Fruit fly (Drosophila melanogaster) whole organism, pupa: ENCODE results near the gene Rtnl1.

Experiments used
- CG10348 ChIP-seq: fragments of 200-800 bp; sonication (Bioruptor generic); IDR thresholded peaks from 2 replicates; pipeline ENCODE4 v1.3.6; 2022; ENCODE audit warnings: missing biosample characterization, missing genetic modification characterization
- CG12605 ChIP-seq: fragments of 200-800 bp; sonication (Bioruptor generic); IDR thresholded peaks from 2 replicates; pipeline ENCODE4 v1.3.6; 2022; ENCODE audit warnings: missing biosample characterization, missing genetic modification characterization
- CG13204 ChIP-seq: fragments of 200-800 bp; sonication (Bioruptor generic); optimal IDR thresholded peaks from 2 replicates; lab custom pipeline; 2018; ENCODE audit warnings: missing biosample characterization, mild to moderate bottlenecking, missing genetic modification characterization, moderate library complexity
- CG14655 ChIP-seq: fragments of 200-800 bp; sonication (Bioruptor generic); optimal IDR thresholded peaks from 3 replicates; lab custom pipeline; 2017; ENCODE audit warnings: mild to moderate bottlenecking, missing biosample characterization, missing genetic modification reagents, missing genetic modification characterization
- CG15710 ChIP-seq: fragments of 200-800 bp; sonication (Bioruptor generic); optimal IDR thresholded peaks from 2 replicates; lab custom pipeline; 2018; ENCODE audit warnings: missing biosample characterization, mild to moderate bottlenecking, missing genetic modification characterization, moderate library complexity
- CG17806 ChIP-seq: fragments of 200-800 bp; sonication (Bioruptor generic); optimal IDR thresholded peaks from 2 replicates; lab custom pipeline; 2018; ENCODE audit warnings: missing biosample characterization, mild to moderate bottlenecking, missing genetic modification characterization, moderate library complexity
- CG32121 ChIP-seq: fragments of 200-800 bp; sonication (Bioruptor generic); IDR thresholded peaks from 2 replicates; pipeline ENCODE4 v1.3.6; 2022; ENCODE audit warnings: missing biosample characterization, missing genetic modification characterization
- CG34367 ChIP-seq: fragments of 200-800 bp; sonication (Bioruptor generic); optimal IDR thresholded peaks from 2 replicates; lab custom pipeline; 2018; ENCODE audit warnings: missing biosample characterization, mild to moderate bottlenecking, missing genetic modification characterization
- CG4496 ChIP-seq: fragments of 200-800 bp; sonication (Bioruptor generic); IDR thresholded peaks from 3 replicates; pipeline ENCODE4 v1.3.6; 2022; ENCODE audit warnings: missing biosample characterization, missing genetic modification characterization
- CG8159 ChIP-seq: fragments of 200-800 bp; sonication (Bioruptor generic); optimal IDR thresholded peaks from 3 replicates; lab custom pipeline; 2018; ENCODE audit warnings: missing biosample characterization, mild to moderate bottlenecking, missing genetic modification characterization, moderate library complexity
- CG8301 ChIP-seq: fragments of 200-800 bp; sonication (Bioruptor generic); optimal IDR thresholded peaks from 2 replicates; lab custom pipeline; 2018; ENCODE audit warnings: missing biosample characterization, mild to moderate bottlenecking, missing genetic modification characterization
- CG9948 ChIP-seq: fragments of 200-800 bp; sonication (Bioruptor generic); optimal IDR thresholded peaks from 2 replicates; lab custom pipeline; 2018; ENCODE audit warnings: missing biosample characterization, mild to moderate bottlenecking, missing genetic modification characterization, moderate library complexity
- D1 ChIP-seq: fragments of 200-800 bp; sonication (Bioruptor generic); optimal IDR thresholded peaks from 2 replicates; lab custom pipeline; 2018; ENCODE audit warnings: missing biosample characterization, mild to moderate bottlenecking, missing genetic modification characterization, moderate library complexity
- EcR ChIP-seq: fragments of 200-800 bp; sonication (Bioruptor generic); optimal IDR thresholded peaks from 3 replicates; lab custom pipeline; 2019; ENCODE audit warnings: missing biosample characterization, missing genetic modification characterization, mild to moderate bottlenecking, moderate library complexity, missing genetic modification reagents
- Ets98B ChIP-seq: fragments of 200-800 bp; sonication (Bioruptor generic); IDR thresholded peaks from 2 replicates; pipeline ENCODE4 v1.3.6; 2022; ENCODE audit warnings: missing biosample characterization, missing genetic modification characterization
- Pif1A ChIP-seq: fragments of 200-800 bp; sonication (Bioruptor generic); optimal IDR thresholded peaks from 3 replicates; lab custom pipeline; 2016; ENCODE audit warnings: missing biosample characterization, missing genetic modification characterization
- Pif1B ChIP-seq: fragments of 200-800 bp; sonication (Bioruptor generic); optimal IDR thresholded peaks from 3 replicates; lab custom pipeline; 2016; ENCODE audit warnings: missing biosample characterization, missing genetic modification characterization
- Snoo ChIP-seq: fragments of 200-800 bp; sonication (Bioruptor generic); optimal IDR thresholded peaks from 3 replicates; lab custom pipeline; 2017; ENCODE audit warnings: missing biosample characterization, mild to moderate bottlenecking, missing genetic modification characterization, inconsistent platforms
- fd96Ca ChIP-seq: fragments of 200-800 bp; sonication (Bioruptor generic); IDR thresholded peaks from 3 replicates; pipeline ENCODE4 v1.3.6; 2022; ENCODE audit warnings: missing biosample characterization, missing genetic modification characterization
- gl ChIP-seq: fragments of 200-800 bp; sonication (Bioruptor generic); optimal IDR thresholded peaks from 2 replicates; lab custom pipeline; 2018; ENCODE audit warnings: missing biosample characterization, mild to moderate bottlenecking, missing genetic modification characterization
- rn ChIP-seq: fragments of 200-800 bp; sonication (Bioruptor generic); IDR thresholded peaks from 2 replicates; pipeline ENCODE4 v1.3.6; 2022; ENCODE audit warnings: missing biosample characterization, missing genetic modification characterization

Rtnl1 gene

dm6 chr2L:5043495-5044146 is 34.1 kb upstream of the Rtnl1 start:
- peak; percentile 61 for TF ChIP-seq CG15710 (tag; lab: Kevin White, UChicago)
- peak; percentile 27 for TF ChIP-seq CG34367 (tag; lab: Kevin White, UChicago)
- peak; percentile 66 for TF ChIP-seq Pif1B (GFP tag; lab: Kevin White, UChicago)
- peak; percentile 82 for TF ChIP-seq CG32121 (GFP tag; lab: Robert Waterston, UW)
- no peak for TF ChIP-seq D1 (tag; lab: Kevin White, UChicago)
- TF ChIP-seq CG4496 (GFP tag; lab: Robert Waterston, UW): peak; percentile 88
- peak; percentile 27 for TF ChIP-seq gl (tag; lab: Kevin White, UChicago)
- peak; percentile 61 for TF ChIP-seq CG17806 (tag; lab: Kevin White, UChicago)
- peak; percentile 60 for TF ChIP-seq CG9948 (tag; lab: Kevin White, UChicago)
- peak; percentile 87 for TF ChIP-seq fd96Ca
- peak; percentile 79 for TF ChIP-seq CG14655 (GFP tag; lab: Kevin White, UChicago)
- peak; percentile 40 for TF ChIP-seq CG13204
- peak; percentile 80 for TF ChIP-seq Pif1A
- peak; percentile 46 for TF ChIP-seq Snoo (tag; lab: Kevin White, UChicago)
- peak; percentile 60 for TF ChIP-seq CG8301 (tag; lab: Kevin White, UChicago)
- TF ChIP-seq EcR (GFP tag; lab: Kevin White, UChicago): peak; percentile 87
- no peak for TF ChIP-seq rn (GFP tag; lab: Robert Waterston, UW)
- TF ChIP-seq CG8159: peak; percentile 51
- TF ChIP-seq CG10348 (GFP tag; lab: Robert Waterston, UW): 0 out of 2 replicates have a peak, but pooled peaks have one; percentile 36
- TF ChIP-seq CG12605 (GFP tag; lab: Robert Waterston, UW): peak; percentile 68
- TF ChIP-seq Ets98B: peak; percentile 82
- TF ChIP-seq, all 21 proteins: peak for 19

dm6 chr2L:5043043-5043442 is 33.5 kb upstream of the Rtnl1 start, which contains the start of the genes CG33995, CG44000 and CG44001:
TSS of gene CG33995 (plus strand) at chr2L:5043270.
TSS of gene CG44000 (plus strand) at chr2L:5043270.
TSS of gene CG44001 (plus strand) at chr2L:5043270.
- TF ChIP-seq D1 (tag; lab: Kevin White, UChicago) (peak; percentile 3), rn (GFP tag; lab: Robert Waterston, UW) (no peak), CG9948 (tag; lab: Kevin White, UChicago) (no peak), Pif1B (GFP tag; lab: Kevin White, UChicago) (peak; percentile 0), Snoo (tag; lab: Kevin White, UChicago) (peak; percentile 6), CG10348 (GFP tag; lab: Robert Waterston, UW) (no peak), CG4496 (GFP tag; lab: Robert Waterston, UW) (peak; percentile 41; the same call in 2 of the 3 replicates), CG8301 (tag; lab: Kevin White, UChicago) (no peak), CG12605 (GFP tag; lab: Robert Waterston, UW) (no peak), fd96Ca (0 out of 3 replicates have a peak, but pooled peaks have one; percentile 43), gl (tag; lab: Kevin White, UChicago) (no peak), CG14655 (GFP tag; lab: Kevin White, UChicago) (peak; percentile 1), CG17806 (tag; lab: Kevin White, UChicago) (no peak), Ets98B (peak; percentile 5), Pif1A (peak; percentile 7), CG8159 (peak; percentile 32), CG13204 (no peak), CG15710 (tag; lab: Kevin White, UChicago) (peak; percentile 18), CG32121 (GFP tag; lab: Robert Waterston, UW) (no peak), CG34367 (tag; lab: Kevin White, UChicago) (no peak), EcR (GFP tag; lab: Kevin White, UChicago) (no peak)

- no peak for TF ChIP-seq Pif1B (GFP tag; lab: Kevin White, UChicago)
- TF ChIP-seq Snoo (tag; lab: Kevin White, UChicago): no peak
- no peak for TF ChIP-seq Ets98B
- TF ChIP-seq CG13204: no peak
- TF ChIP-seq rn (GFP tag; lab: Robert Waterston, UW): no peak
- TF ChIP-seq CG10348 (GFP tag; lab: Robert Waterston, UW): no peak
- peak; percentile 14 for TF ChIP-seq CG8159
- TF ChIP-seq CG4496 (GFP tag; lab: Robert Waterston, UW): no peak
Observed at dm6 chr2L:5042076-5042475, 32.6 kb upstream of the Rtnl1 start.

dm6 chr2L:5037402-5037860 is 27.9 kb upstream of the Rtnl1 start, which contains the start of the genes CG14042 and SP555:
TSS of gene CG14042 (plus strand) at chr2L:5037709.
TSS of gene SP555 (plus strand) at chr2L:5037709.
- TF ChIP-seq fd96Ca (0 out of 3 replicates have a peak, but pooled peaks have one; percentile 18), Pif1B (GFP tag; lab: Kevin White, UChicago) (no peak)

- TF ChIP-seq Snoo (tag; lab: Kevin White, UChicago) (no peak), CG32121 (GFP tag; lab: Robert Waterston, UW) (no peak), CG8301 (tag; lab: Kevin White, UChicago) (no peak), CG4496 (GFP tag; lab: Robert Waterston, UW) (no peak), gl (tag; lab: Kevin White, UChicago) (no peak), Pif1A (no peak), CG12605 (GFP tag; lab: Robert Waterston, UW) (no peak), rn (GFP tag; lab: Robert Waterston, UW) (no peak), CG15710 (tag; lab: Kevin White, UChicago) (no peak), Pif1B (GFP tag; lab: Kevin White, UChicago) (no peak), fd96Ca (no peak), EcR (GFP tag; lab: Kevin White, UChicago) (no peak), CG10348 (GFP tag; lab: Robert Waterston, UW) (no peak), CG34367 (tag; lab: Kevin White, UChicago) (no peak), Ets98B (no peak), CG17806 (tag; lab: Kevin White, UChicago) (no peak), D1 (tag; lab: Kevin White, UChicago) (no peak)
Observed at dm6 chr2L:5036120-5036519, 26.6 kb upstream of the Rtnl1 start.
